Fruit fly (Drosophila melanogaster) whole organism, embryonic: Measurements from ENCODE around the gene ppk11.
A peak's percentile ranks its signal among the peaks of the same experiment; 100 is the strongest.

ENCODE experiments used
- Atf6 ChIP-seq: fragments of 200-800 bp; sonication (Bioruptor generic); IDR thresholded peaks from 2 replicates; pipeline ENCODE4 v1.3.6; 2022; ENCODE audit warnings: missing biosample characterization, missing genetic modification characterization
- B-H1 ChIP-seq: fragments of 200-800 bp; sonication (Bioruptor generic); IDR thresholded peaks from 3 replicates; pipeline ENCODE4 v1.3.6; 2022; ENCODE audit warnings: missing biosample characterization, missing genetic modification characterization
- CG11456 ChIP-seq: fragments of 200-800 bp; sonication (Bioruptor generic); IDR thresholded peaks from 3 replicates; pipeline ENCODE4 v1.3.6; 2022; ENCODE audit warnings: missing biosample characterization, missing genetic modification characterization
- CG11504 ChIP-seq: fragments of 200-800 bp; sonication (Bioruptor generic); optimal IDR thresholded peaks from 3 replicates; lab custom pipeline; 2019; ENCODE audit warnings: missing biosample characterization, mild to moderate bottlenecking, missing genetic modification characterization, moderate library complexity
- CG12155 ChIP-seq: fragments of 200-800 bp; sonication (Bioruptor generic); optimal IDR thresholded peaks from 3 replicates; lab custom pipeline; 2016; ENCODE audit warnings: missing biosample characterization, missing genetic modification characterization
- CG14667 ChIP-seq: fragments of 200-800 bp; sonication (Bioruptor generic); IDR thresholded peaks from 2 replicates; pipeline ENCODE4 v1.3.6; 2022; ENCODE audit warnings: missing biosample characterization, missing genetic modification characterization
- CG15011 ChIP-seq: fragments of 200-800 bp; sonication (Bioruptor generic); optimal IDR thresholded peaks from 3 replicates; lab custom pipeline; 2018; ENCODE audit warnings: missing biosample characterization, mild to moderate bottlenecking, missing genetic modification characterization
- CG15601 ChIP-seq: fragments of 200-800 bp; sonication (Bioruptor generic); optimal IDR thresholded peaks from 3 replicates; lab custom pipeline; 2019; ENCODE audit warnings: missing biosample characterization, mild to moderate bottlenecking, missing genetic modification characterization, moderate library complexity
- CG15696 ChIP-seq: fragments of 200-800 bp; sonication (Bioruptor generic); optimal IDR thresholded peaks from 2 replicates; lab custom pipeline; 2019; ENCODE audit warnings: missing biosample characterization, mild to moderate bottlenecking, missing genetic modification characterization, moderate library complexity
- CG17328 ChIP-seq: fragments of 200-800 bp; sonication (Bioruptor generic); IDR thresholded peaks from 2 replicates; pipeline ENCODE4 v1.3.6; 2022; ENCODE audit warnings: missing biosample characterization, missing genetic modification characterization
- CG17359 ChIP-seq: fragments of 200-800 bp; sonication (Bioruptor generic); optimal IDR thresholded peaks from 3 replicates; lab custom pipeline; 2018; ENCODE audit warnings: missing biosample characterization, mild to moderate bottlenecking, missing genetic modification characterization, moderate library complexity
- CG18619 ChIP-seq: fragments of 200-800 bp; sonication (Bioruptor generic); optimal IDR thresholded peaks from 3 replicates; lab custom pipeline; 2017; ENCODE audit warnings: missing biosample characterization, mild to moderate bottlenecking, missing genetic modification characterization
- CG2199 ChIP-seq: fragments of 200-800 bp; sonication (Bioruptor generic); IDR thresholded peaks from 3 replicates; pipeline ENCODE4 v1.3.6; 2022; ENCODE audit warnings: missing biosample characterization, missing genetic modification characterization
- CG2712 ChIP-seq: fragments of 200-800 bp; optimal IDR thresholded peaks from 3 replicates; lab custom pipeline; 2019; ENCODE audit warnings: missing biosample characterization, mild to moderate bottlenecking, missing genetic modification characterization, moderate library complexity
- CG30431 ChIP-seq: fragments of 200-800 bp; sonication (Bioruptor generic); optimal IDR thresholded peaks from 2 replicates; lab custom pipeline; 2017; ENCODE audit warnings: missing biosample characterization, missing genetic modification characterization
- CG31365 ChIP-seq: fragments of 200-800 bp; sonication (Bioruptor generic); optimal IDR thresholded peaks from 2 replicates; lab custom pipeline; 2018; ENCODE audit warnings: missing biosample characterization, mild to moderate bottlenecking, missing genetic modification characterization
- CG32767 ChIP-seq: fragments of 200-800 bp; sonication (Bioruptor generic); IDR thresholded peaks from 2 replicates; pipeline ENCODE4 v1.3.6; 2022; ENCODE audit warnings: missing biosample characterization, missing genetic modification characterization
- CG4328 ChIP-seq: fragments of 200-800 bp; sonication (Bioruptor generic); optimal IDR thresholded peaks from 3 replicates; lab custom pipeline; 2017; ENCODE audit warnings: missing biosample characterization, missing genetic modification reagents, missing genetic modification characterization
- CG4707 ChIP-seq: fragments of 200-800 bp; sonication (Bioruptor generic); optimal IDR thresholded peaks from 2 replicates; lab custom pipeline; 2018; ENCODE audit warnings: missing biosample characterization, mild to moderate bottlenecking, missing genetic modification characterization, moderate library complexity
- CG5245 ChIP-seq: fragments of 200-800 bp; sonication (Bioruptor generic); optimal IDR thresholded peaks from 3 replicates; lab custom pipeline; 2016; ENCODE audit warnings: missing biosample characterization, missing genetic modification characterization
- CG6654 ChIP-seq: fragments of 200-800 bp; sonication (Bioruptor generic); optimal IDR thresholded peaks from 2 replicates; lab custom pipeline; 2017; ENCODE audit warnings: missing biosample characterization, mild to moderate bottlenecking, missing genetic modification characterization
- CG8944 ChIP-seq: fragments of 200-800 bp; sonication (Bioruptor generic); optimal IDR thresholded peaks from 3 replicates; lab custom pipeline; 2016; ENCODE audit warnings: missing biosample characterization, missing genetic modification characterization
- Dad ChIP-seq: fragments of 200-800 bp; sonication (Bioruptor generic); optimal IDR thresholded peaks from 3 replicates; lab custom pipeline; 2016; ENCODE audit warnings: missing biosample characterization, missing genetic modification characterization
- Dip2 ChIP-seq: fragments of 200-800 bp; sonication (Bioruptor generic); IDR thresholded peaks from 2 replicates; pipeline ENCODE4 v1.3.6; 2022; ENCODE audit warnings: missing biosample characterization, missing genetic modification characterization
- H15 ChIP-seq: fragments of 200-800 bp; sonication (Bioruptor generic); IDR thresholded peaks from 3 replicates; pipeline ENCODE4 v1.3.6; 2022; ENCODE audit warnings: missing biosample characterization, missing genetic modification characterization
- H2.0 ChIP-seq: fragments of 200-800 bp; sonication (Bioruptor generic); IDR thresholded peaks from 2 replicates; pipeline ENCODE4 v1.3.6; 2022; ENCODE audit warnings: missing biosample characterization, missing genetic modification characterization
- Hr78 ChIP-seq, 2 experiments: fragments of 200-800 bp in 1 of 2; fragments of >200 bp in 1 of 2; sonication (Bioruptor generic) in 1 of 2; optimal IDR thresholded peaks; 2 replicates each; lab custom pipeline; 2017 to 2019; ENCODE audit warnings: missing biosample characterization in 2 of 2, missing genetic modification characterization in 2 of 2, mild to moderate bottlenecking in 1 of 2, moderate library complexity in 1 of 2
- MESR4 ChIP-seq: fragments of 200-800 bp; sonication (Bioruptor generic); optimal IDR thresholded peaks from 2 replicates; lab custom pipeline; 2018; ENCODE audit warnings: missing biosample characterization, mild to moderate bottlenecking, missing genetic modification characterization, moderate library complexity
- Myb ChIP-seq: fragments of 200-800 bp; sonication (Bioruptor generic); optimal IDR thresholded peaks from 2 replicates; lab custom pipeline; 2016; ENCODE audit warnings: missing biosample characterization, missing genetic modification characterization
- NC2β ChIP-seq: fragments of 200-800 bp; sonication (Bioruptor generic); optimal IDR thresholded peaks from 2 replicates; lab custom pipeline; 2016; ENCODE audit warnings: missing biosample characterization, missing genetic modification characterization
- Poxn ChIP-seq: fragments of 200-800 bp; sonication (Bioruptor generic); IDR thresholded peaks from 2 replicates; pipeline ENCODE4 v1.3.6; 2022; ENCODE audit warnings: missing biosample characterization, missing genetic modification characterization
- Scr ChIP-seq: fragments of 200-800 bp; sonication (Bioruptor generic); IDR thresholded peaks from 2 replicates; pipeline ENCODE4 v1.3.6; 2022; ENCODE audit warnings: missing biosample characterization, missing genetic modification characterization; ENCODE audit not compliant: partially characterized antibody
- TFAM ChIP-seq: fragments of 200-800 bp; sonication (Bioruptor generic); optimal IDR thresholded peaks from 2 replicates; lab custom pipeline; 2017; ENCODE audit warnings: missing biosample characterization, missing genetic modification characterization, inconsistent platforms
- abd-A ChIP-seq: fragments of 200-800 bp; sonication (Bioruptor generic); optimal IDR thresholded peaks from 3 replicates; lab custom pipeline; 2019; ENCODE audit warnings: missing biosample characterization, mild to moderate bottlenecking, missing genetic modification characterization, moderate library complexity
- amos ChIP-seq: fragments of 200-800 bp; sonication (Bioruptor generic); IDR thresholded peaks from 2 replicates; pipeline ENCODE4 v1.3.6; 2022; ENCODE audit warnings: missing biosample characterization, missing genetic modification characterization; ENCODE audit not compliant: partially characterized antibody
- chinmo ChIP-seq: fragments of 200-800 bp; sonication (Bioruptor generic); IDR thresholded peaks from 4 replicates; pipeline ENCODE4 v1.3.6; 2022; ENCODE audit warnings: missing biosample characterization, missing genetic modification characterization; ENCODE audit not compliant: partially characterized antibody
- croc ChIP-seq: fragments of 200-800 bp; sonication (Bioruptor generic); conservative IDR thresholded peaks from 3 replicates; pipeline ENCODE4 v1.3.6; 2022; ENCODE audit warnings: missing biosample characterization, missing genetic modification characterization
- crol ChIP-seq: fragments of 200-800 bp; sonication (Bioruptor generic); IDR thresholded peaks from 2 replicates; pipeline ENCODE4 v1.3.6; 2022; ENCODE audit warnings: missing biosample characterization, missing genetic modification characterization
- fd3F ChIP-seq: fragments of 200-800 bp; sonication (Bioruptor generic); optimal IDR thresholded peaks from 2 replicates; lab custom pipeline; 2018; ENCODE audit warnings: missing biosample characterization, mild to moderate bottlenecking, missing genetic modification characterization, moderate library complexity
- ham ChIP-seq: fragments of 200-800 bp; sonication (Bioruptor generic); IDR thresholded peaks from 2 replicates; pipeline ENCODE4 v1.3.6; 2022; ENCODE audit warnings: missing biosample characterization, missing genetic modification characterization
- hkb ChIP-seq, 2 experiments: fragments of 200-800 bp in 1 of 2; fragments of >200 bp in 1 of 2; sonication (Bioruptor generic) in 1 of 2; IDR thresholded peaks in 1 of 2; optimal IDR thresholded peaks in 1 of 2; 2 replicates each; pipeline versions ENCODE4 v1.3.6 to Lab custom; 2017 to 2022; ENCODE audit warnings: missing biosample characterization in 1 of 2, missing genetic modification characterization in 1 of 2
- kni ChIP-seq: fragments of 200-800 bp; sonication (Bioruptor generic); optimal IDR thresholded peaks from 3 replicates; lab custom pipeline; 2017; ENCODE audit warnings: mild to moderate bottlenecking, missing biosample characterization, missing genetic modification reagents, missing genetic modification characterization
- lov ChIP-seq, 2 experiments: fragments of 200-800 bp in 1 of 2; fragments of >200 bp in 1 of 2; sonication (Bioruptor generic) in 1 of 2; IDR thresholded peaks in 1 of 2; optimal IDR thresholded peaks in 1 of 2; 2 replicates in 1 of 2; 3 replicates in 1 of 2; pipeline versions ENCODE4 v1.3.6 to Lab custom; 2017 to 2022; ENCODE audit warnings: missing biosample characterization in 1 of 2, missing genetic modification characterization in 1 of 2
- nom ChIP-seq: fragments of 200-800 bp; sonication (Bioruptor generic); optimal IDR thresholded peaks from 2 replicates; lab custom pipeline; 2017; ENCODE audit warnings: missing biosample characterization, missing genetic modification characterization, mild to moderate bottlenecking, moderate library complexity, missing genetic modification reagents
- pzg ChIP-seq: fragments of 200-800 bp; sonication (Bioruptor generic); optimal IDR thresholded peaks from 3 replicates; lab custom pipeline; 2018; ENCODE audit warnings: missing biosample characterization, mild to moderate bottlenecking, missing genetic modification characterization, moderate library complexity
- so ChIP-seq: fragments of 200-800 bp; sonication (Bioruptor generic); IDR thresholded peaks from 3 replicates; pipeline ENCODE4 v1.3.6; 2022; ENCODE audit warnings: missing biosample characterization, missing genetic modification characterization
- vvl ChIP-seq: fragments of 200-800 bp; sonication (Bioruptor generic); IDR thresholded peaks from 2 replicates; pipeline ENCODE4 v1.3.6; 2022; ENCODE audit warnings: missing biosample characterization, missing genetic modification characterization
- z ChIP-seq: fragments of 200-800 bp; sonication (Bioruptor generic); IDR thresholded peaks from 3 replicates; pipeline ENCODE4 v1.3.6; 2022; ENCODE audit warnings: missing biosample characterization, missing genetic modification characterization
- zen2 ChIP-seq: fragments of 200-800 bp; sonication (Bioruptor generic); IDR thresholded peaks from 3 replicates; pipeline ENCODE4 v1.3.6; 2022; ENCODE audit warnings: missing biosample characterization, missing genetic modification characterization; ENCODE audit not compliant: partially characterized antibody
- zfh1 ChIP-seq: fragments of 200-800 bp; sonication (Bioruptor generic); IDR thresholded peaks from 3 replicates; pipeline ENCODE4 v1.3.6; 2022; ENCODE audit warnings: missing biosample characterization, missing genetic modification characterization

ppk11 gene

DNA sequence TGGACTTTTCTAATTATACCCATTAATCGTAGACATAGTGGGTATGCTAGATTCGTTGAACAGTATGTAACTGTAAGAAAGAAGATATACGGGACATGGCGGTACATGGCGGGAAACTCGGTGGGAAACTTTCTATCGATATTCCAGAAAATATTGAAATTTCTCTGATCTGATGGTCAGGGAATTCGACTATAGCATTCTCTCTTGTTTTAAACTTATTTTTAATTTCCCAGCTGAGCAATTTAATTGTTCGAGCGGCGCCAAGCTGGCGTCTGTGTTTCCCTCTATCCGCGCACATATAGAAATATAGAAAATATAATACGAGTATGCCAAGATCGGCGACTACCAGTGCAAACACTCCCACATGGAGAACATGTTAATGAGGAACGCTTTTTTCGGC is 4.3 kb upstream of the ppk11 start (continued):
- TF ChIP-seq zfh1 (no peak), ham (GFP tag; lab: Robert Waterston, UW) (no peak), zen2 (GFP tag; lab: Robert Waterston, UW) (0 out of 3 replicates have a peak, but pooled peaks have one; percentile 4), CG11456 (GFP tag; lab: Robert Waterston, UW) (no peak), CG15696 (tag; lab: Kevin White, UChicago) (no peak), abd-A (no peak), CG4328 (GFP tag; lab: Kevin White, UChicago) (no peak), CG5245 (GFP tag; lab: Kevin White, UChicago) (no peak), B-H1 (no peak), Hr78 (GFP tag; optimal IDR thresholded peaks at IDR 0.05; lab: Kevin White, UChicago) (no peak), CG2712 (tag; lab: Kevin White, UChicago) (no peak), croc (no peak), H2.0 (GFP tag; lab: Robert Waterston, UW) (peak; percentile 21; the same call in 1 of the 2 replicates), hkb (optimal IDR thresholded peaks at IDR 0.05; lab: Kevin White, UChicago) (no peak), hkb (GFP tag; IDR thresholded peaks at IDR 0.05; lab: Robert Waterston, UW) (no peak), CG17328 (no peak), CG12155 (GFP tag; lab: Kevin White, UChicago) (peak; percentile 29), crol (GFP tag; lab: Robert Waterston, UW) (no peak), nom (GFP tag; lab: Kevin White, UChicago) (no peak), fd3F (GFP tag; lab: Kevin White, UChicago) (peak; percentile 5), vvl (GFP tag; lab: Robert Waterston, UW) (no peak), Scr (GFP tag; lab: Robert Waterston, UW) (no peak), chinmo (GFP tag; lab: Robert Waterston, UW) (no peak), H15 (no peak), CG8944 (no peak), CG2199 (GFP tag; lab: Robert Waterston, UW) (no peak), Dip2 (GFP tag; lab: Robert Waterston, UW) (no peak), CG15601 (no peak), CG17359 (tag; lab: Kevin White, UChicago) (no peak), lov (optimal IDR thresholded peaks at IDR 0.05; lab: Kevin White, UChicago) (no peak), lov (GFP tag; IDR thresholded peaks at IDR 0.05; lab: Robert Waterston, UW) (no peak), MESR4 (GFP tag; lab: Kevin White, UChicago) (no peak), amos (GFP tag; lab: Robert Waterston, UW) (no peak), CG31365 (no peak), CG11504 (tag; lab: Kevin White, UChicago) (peak; percentile 50), Dad (GFP tag; lab: Kevin White, UChicago) (no peak), CG14667 (GFP tag; lab: Robert Waterston, UW) (no peak), Myb (GFP tag; lab: Kevin White, UChicago) (peak; percentile 31), CG18619 (GFP tag; lab: Kevin White, UChicago) (peak; percentile 7), CG32767 (0 out of 2 replicates have a peak, but pooled peaks have one; percentile 16), Poxn (GFP tag; lab: Robert Waterston, UW) (no peak), pzg (GFP tag; lab: Kevin White, UChicago) (no peak), z (GFP tag; lab: Robert Waterston, UW) (no peak), NC2β (no peak), CG4707 (no peak), Atf6 (GFP tag; lab: Robert Waterston, UW) (peak; percentile 67), CG15011 (GFP tag; lab: Kevin White, UChicago) (no peak), kni (no peak), CG30431 (peak; percentile 14), TFAM (no peak), so (GFP tag; lab: Robert Waterston, UW) (no peak), CG6654 (GFP tag; lab: Kevin White, UChicago) (no peak)
